Worm (Caenorhabditis elegans): ENCODE data around the gene ZK792.5.

Gene ZK792.5

DNA sequence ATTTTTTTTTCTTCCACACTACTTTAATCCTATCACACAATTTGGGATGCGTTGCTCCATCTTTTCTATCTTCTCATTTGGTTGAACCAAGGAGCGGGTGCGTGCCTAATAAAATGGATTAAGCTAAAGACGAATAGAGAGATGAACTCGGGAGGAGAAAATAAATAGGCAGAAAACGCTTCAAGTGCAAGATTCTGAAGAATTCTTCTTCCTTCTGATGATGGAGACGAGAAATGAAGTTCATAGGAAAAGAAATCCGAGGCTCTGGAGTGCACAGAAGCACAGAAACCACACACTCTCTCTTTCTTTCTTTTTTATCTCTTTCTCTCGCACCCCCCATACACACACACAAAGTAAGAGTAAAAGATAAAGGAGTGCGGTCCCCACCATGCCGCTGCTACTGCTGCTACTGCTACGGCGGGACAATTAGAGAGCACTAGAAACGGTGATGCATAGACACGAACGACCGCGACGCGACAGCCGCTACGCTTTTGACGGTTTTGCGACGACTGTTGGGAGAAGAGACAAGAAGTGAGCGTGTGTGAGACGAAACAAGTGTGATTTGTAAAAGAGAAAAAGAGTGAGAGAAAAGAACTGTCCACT, 4.3 kb upstream of the ZK792.5 start:
- TF ChIP-seq aly-2 (tag; optimal IDR thresholded peaks at IDR 0.05) = no peak
- TF ChIP-seq jun-1 (tag; optimal IDR thresholded peaks at IDR 0.05) = peak; percentile 78
- TF ChIP-seq nhr-11 (tag; optimal IDR thresholded peaks at IDR 0.05) = no peak
- TF ChIP-seq elt-2 (tag; optimal IDR thresholded peaks at IDR 0.05) = peak; percentile 96
- TF ChIP-seq nhr-28 (tag; optimal IDR thresholded peaks at IDR 0.05) = no peak
- peak; percentile 75 for TF ChIP-seq nhr-23 (tag; optimal IDR thresholded peaks at IDR 0.05)
- TF ChIP-seq elt-1 (tag; optimal IDR thresholded peaks at IDR 0.05) = peak; percentile 22
- no peak for TF ChIP-seq ztf-11 (tag; optimal IDR thresholded peaks at IDR 0.05)
- TF ChIP-seq pqm-1 (tag; optimal IDR thresholded peaks at IDR 0.05) = peak; percentile 88
- peak; percentile 73 for TF ChIP-seq lin-39 (tag; optimal IDR thresholded peaks at IDR 0.05)
- TF ChIP-seq nhr-43 (tag; optimal IDR thresholded peaks at IDR 0.05; ENCODE audit: poor library complexity, severe bottlenecking) = no peak
- peak; percentile 51 for TF ChIP-seq ceh-28 (tag; optimal IDR thresholded peaks at IDR 0.05)
- peak; percentile 47 for TF ChIP-seq ama-1 (optimal IDR thresholded peaks at IDR 0.05)
- peak in 2 of 3 experiments; percentile 51 to 61 for TF ChIP-seq elt-3 (tag; optimal IDR thresholded peaks at IDR 0.05)
- peak; percentile 33 for TF ChIP-seq unc-62 (GFP tag; optimal IDR thresholded peaks at IDR 0.05)
- TF ChIP-seq nhr-77 (tag; optimal IDR thresholded peaks at IDR 0.05) = no peak
- peak; percentile 86 for TF ChIP-seq nhr-25 (tag; optimal IDR thresholded peaks at IDR 0.05)
- peak; percentile 64 for TF ChIP-seq hmg-11 (tag; optimal IDR thresholded peaks at IDR 0.05)
- TF ChIP-seq eor-1 (tag; optimal IDR thresholded peaks at IDR 0.05) = no peak
- peak; percentile 1 for TF ChIP-seq fos-1 (tag; optimal IDR thresholded peaks at IDR 0.05)
- TF ChIP-seq ceh-82 (tag; optimal IDR thresholded peaks at IDR 0.05) = peak; percentile 7
- peak; percentile 92 for TF ChIP-seq pha-4 (tag; optimal IDR thresholded peaks at IDR 0.05)
- TF ChIP-seq R02D3.7 (tag; optimal IDR thresholded peaks at IDR 0.05) = no peak
- TF ChIP-seq fkh-10 (GFP tag; optimal IDR thresholded peaks at IDR 0.05) = peak; percentile 41
- peak; percentile 51 for TF ChIP-seq lsy-12 (tag; optimal IDR thresholded peaks at IDR 0.05)
- TF ChIP-seq skn-1 (tag; optimal IDR thresholded peaks at IDR 0.05) = peak; percentile 47
- no peak for TF ChIP-seq zag-1 (tag; optimal IDR thresholded peaks at IDR 0.05)
- no peak for TF ChIP-seq nhr-12 (tag; optimal IDR thresholded peaks at IDR 0.05)
- peak; percentile 26 for TF ChIP-seq egl-27 (tag; optimal IDR thresholded peaks at IDR 0.05)
- peak; percentile 60 for TF ChIP-seq snpc-4 (tag; optimal IDR thresholded peaks at IDR 0.05)
- TF ChIP-seq nhr-76 (tag; optimal IDR thresholded peaks at IDR 0.05) = no peak
- TF ChIP-seq unc-39 (tag; optimal IDR thresholded peaks at IDR 0.05) = peak; percentile 24
- TF ChIP-seq ztf-4 (tag; optimal IDR thresholded peaks at IDR 0.05) = no peak
- TF ChIP-seq nfya-1 (tag; optimal IDR thresholded peaks at IDR 0.05; ENCODE audit: insufficient read depth) = peak; percentile 84
- TF ChIP-seq ceh-9 (tag; optimal IDR thresholded peaks at IDR 0.05) = no peak
- TF ChIP-seq lin-15B (tag; optimal IDR thresholded peaks at IDR 0.05) = peak; percentile 62
- TF ChIP-seq tbx-2 (tag; optimal IDR thresholded peaks at IDR 0.05) = peak; percentile 38

DNA sequence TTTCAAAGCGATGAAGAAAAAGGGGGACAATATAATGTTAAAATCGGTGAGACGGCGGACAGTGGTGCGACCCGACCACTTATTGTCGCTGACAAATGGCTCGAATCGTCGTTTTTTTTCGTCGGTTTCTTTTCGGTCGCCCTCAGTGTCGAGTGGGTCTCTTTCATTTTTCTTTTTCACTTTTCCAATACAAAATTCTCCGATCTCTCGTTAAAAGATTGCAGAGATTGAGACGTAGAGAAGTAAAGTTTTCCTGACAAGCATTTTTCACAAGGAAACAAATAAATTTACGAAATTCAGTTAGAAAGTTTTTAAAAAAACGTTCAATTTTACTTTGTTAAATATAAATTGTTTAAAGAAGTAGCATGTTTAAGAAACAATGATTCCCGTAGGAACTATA, 3.6 kb upstream of the ZK792.5 start:
- no peak for TF ChIP-seq nfya-1 (tag; optimal IDR thresholded peaks at IDR 0.05; ENCODE audit: insufficient read depth)
- peak; percentile 27 for TF ChIP-seq lin-39 (tag; optimal IDR thresholded peaks at IDR 0.05)

DNA sequence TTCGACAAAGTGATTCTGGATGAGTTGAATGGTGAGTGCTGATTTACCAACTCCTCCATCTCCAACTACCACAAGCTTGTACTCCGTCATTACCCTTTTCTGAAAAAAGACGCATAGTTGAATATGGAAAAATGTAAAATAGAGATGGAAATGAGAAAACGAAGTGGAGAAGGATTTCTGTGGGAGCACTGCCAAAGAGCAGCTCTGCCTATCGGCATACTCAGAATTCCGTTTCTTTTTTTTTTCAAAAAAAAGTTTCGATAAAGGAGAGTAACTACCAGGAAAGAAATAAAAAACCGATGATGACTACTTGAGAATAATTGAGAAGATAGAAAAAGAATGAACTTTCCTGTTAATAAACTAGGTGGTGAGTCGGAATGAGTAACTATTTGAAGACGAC, 3.1 kb upstream of the ZK792.5 start, which contains the start of gene let-60:
let-60 (minus strand) TSS at position 101 of the 400 bp plus-strand sequence.
- TF ChIP-seq unc-39 (tag; optimal IDR thresholded peaks at IDR 0.05) (no peak), skn-1 (tag; optimal IDR thresholded peaks at IDR 0.05) (no peak), ceh-28 (tag; optimal IDR thresholded peaks at IDR 0.05) (no peak), nhr-76 (tag; optimal IDR thresholded peaks at IDR 0.05) (no peak), ceh-16 (tag; optimal IDR thresholded peaks at IDR 0.05) (no peak), nhr-237 (tag; optimal IDR thresholded peaks at IDR 0.05) (no peak), egl-27 (tag; optimal IDR thresholded peaks at IDR 0.05) (no peak), ceh-9 (tag; optimal IDR thresholded peaks at IDR 0.05) (no peak), R02D3.7 (tag; optimal IDR thresholded peaks at IDR 0.05) (no peak), nhr-11 (tag; optimal IDR thresholded peaks at IDR 0.05) (no peak), hmg-11 (tag; optimal IDR thresholded peaks at IDR 0.05) (no peak), zag-1 (tag; optimal IDR thresholded peaks at IDR 0.05) (no peak), fos-1 (tag; optimal IDR thresholded peaks at IDR 0.05) (no peak), lin-15B (tag; optimal IDR thresholded peaks at IDR 0.05) (no peak), lsy-12 (tag; optimal IDR thresholded peaks at IDR 0.05) (no peak), nhr-25 (tag; optimal IDR thresholded peaks at IDR 0.05) (no peak), ztf-11 (tag; optimal IDR thresholded peaks at IDR 0.05) (no peak)
